Fruit fly (Drosophila melanogaster) whole organism, prepupa: ENCODE data around the gene CG9289.

Experiments used
- CG10631 ChIP-seq: fragments of 200-800 bp; sonication (Bioruptor generic); optimal IDR thresholded peaks from 2 replicates; lab custom pipeline; 2016; ENCODE audit warnings: missing biosample characterization, missing genetic modification characterization
- CG10669 ChIP-seq: fragments of 200-800 bp; sonication (Bioruptor generic); optimal IDR thresholded peaks from 3 replicates; lab custom pipeline; 2018; ENCODE audit warnings: missing biosample characterization, mild to moderate bottlenecking, missing genetic modification characterization, moderate library complexity
- CG11294 ChIP-seq: fragments of 200-800 bp; sonication (Bioruptor generic); IDR thresholded peaks from 2 replicates; pipeline ENCODE4 v1.3.6; 2022; ENCODE audit warnings: missing biosample characterization, missing genetic modification characterization
- CG11902 ChIP-seq: fragments of 200-800 bp; sonication (Bioruptor generic); optimal IDR thresholded peaks from 3 replicates; lab custom pipeline; 2016; ENCODE audit warnings: missing biosample characterization, missing genetic modification characterization
- CG15336 ChIP-seq: fragments of 200-800 bp; sonication (Bioruptor generic); IDR thresholded peaks from 2 replicates; pipeline ENCODE4 v1.3.6; 2022; ENCODE audit warnings: missing biosample characterization, missing genetic modification characterization
- CG16779 ChIP-seq: fragments of 200-800 bp; sonication (Bioruptor generic); optimal IDR thresholded peaks from 3 replicates; lab custom pipeline; 2017; ENCODE audit warnings: missing biosample characterization, mild to moderate bottlenecking, missing genetic modification characterization
- CG31627 ChIP-seq: fragments of 200-800 bp; sonication (Bioruptor generic); optimal IDR thresholded peaks from 3 replicates; lab custom pipeline; 2016; ENCODE audit warnings: missing biosample characterization, missing genetic modification characterization
- CG32006 ChIP-seq: fragments of 200-800 bp; sonication (Bioruptor generic); optimal IDR thresholded peaks from 3 replicates; lab custom pipeline; 2017; ENCODE audit warnings: missing biosample characterization, mild to moderate bottlenecking, missing genetic modification characterization
- CG34406 ChIP-seq: fragments of 200-800 bp; sonication (Bioruptor generic); optimal IDR thresholded peaks from 3 replicates; lab custom pipeline; 2016; ENCODE audit warnings: missing biosample characterization, missing genetic modification characterization
- CG3919 ChIP-seq: fragments of 200-800 bp; sonication (Bioruptor generic); optimal IDR thresholded peaks from 3 replicates; lab custom pipeline; 2016; ENCODE audit warnings: missing biosample characterization, missing genetic modification characterization
- CG6163 ChIP-seq: fragments of 200-800 bp; sonication (Bioruptor generic); IDR thresholded peaks from 3 replicates; pipeline ENCODE4 v1.3.6; 2022; ENCODE audit warnings: missing biosample characterization, missing genetic modification characterization
- CG6792 ChIP-seq: fragments of 200-800 bp; sonication (Bioruptor generic); optimal IDR thresholded peaks from 3 replicates; lab custom pipeline; 2016; ENCODE audit warnings: missing biosample characterization, missing genetic modification characterization
- CG6808 ChIP-seq: fragments of 200-800 bp; sonication (Bioruptor generic); optimal IDR thresholded peaks from 3 replicates; lab custom pipeline; 2017; ENCODE audit warnings: missing biosample characterization, missing genetic modification characterization, mild to moderate bottlenecking, moderate library complexity, missing genetic modification reagents
- CG7368 ChIP-seq: fragments of 200-800 bp; sonication (Bioruptor generic); optimal IDR thresholded peaks from 3 replicates; lab custom pipeline; 2016; ENCODE audit warnings: missing biosample characterization, missing genetic modification characterization
- CG8119 ChIP-seq: fragments of 200-800 bp; sonication (Bioruptor generic); IDR thresholded peaks from 3 replicates; pipeline ENCODE4 v1.3.6; 2022; ENCODE audit warnings: missing biosample characterization, missing genetic modification characterization
- CG9139 ChIP-seq: fragments of 200-800 bp; sonication (Bioruptor generic); optimal IDR thresholded peaks from 3 replicates; lab custom pipeline; 2017; ENCODE audit warnings: missing biosample characterization, mild to moderate bottlenecking, missing genetic modification characterization
- Eip75B ChIP-seq: fragments of 200-800 bp; sonication (Bioruptor generic); optimal IDR thresholded peaks from 3 replicates; lab custom pipeline; 2016; ENCODE audit warnings: missing biosample characterization, missing genetic modification characterization
- Eip78C ChIP-seq: fragments of 200-800 bp; sonication (Bioruptor generic); peaks from one replicate; lab custom pipeline; 2016; ENCODE audit warnings: missing biosample characterization, missing genetic modification characterization
- Eip93F ChIP-seq: fragments of 200-800 bp; sonication (Bioruptor generic); optimal IDR thresholded peaks from 2 replicates; lab custom pipeline; 2016; ENCODE audit warnings: missing biosample characterization, mild to moderate bottlenecking, missing genetic modification characterization
- Ets21C ChIP-seq: fragments of 200-800 bp; sonication (Bioruptor generic); optimal IDR thresholded peaks from 3 replicates; lab custom pipeline; 2016; ENCODE audit warnings: missing biosample characterization, missing genetic modification characterization
- Ets96B ChIP-seq: fragments of 200-800 bp; optimal IDR thresholded peaks from 2 replicates; lab custom pipeline; 2019; ENCODE audit warnings: missing biosample characterization, mild to moderate bottlenecking, missing genetic modification characterization, moderate library complexity
- Gug ChIP-seq: fragments of 200-800 bp; sonication (Bioruptor generic); IDR thresholded peaks from 2 replicates; pipeline ENCODE4 v1.3.6; 2022; ENCODE audit warnings: missing biosample characterization, missing genetic modification characterization
- Hr39 ChIP-seq: fragments of 200-800 bp; sonication (Bioruptor generic); optimal IDR thresholded peaks from 2 replicates; lab custom pipeline; 2016; ENCODE audit warnings: missing biosample characterization, missing genetic modification characterization
- Lpt ChIP-seq: fragments of 200-800 bp; sonication (Bioruptor generic); optimal IDR thresholded peaks from 3 replicates; lab custom pipeline; 2016; ENCODE audit warnings: missing biosample characterization, missing genetic modification characterization
- Met ChIP-seq: fragments of 200-800 bp; sonication (Bioruptor generic); optimal IDR thresholded peaks from 3 replicates; lab custom pipeline; 2016; ENCODE audit warnings: missing biosample characterization, missing genetic modification characterization
- OdsH ChIP-seq: fragments of 200-800 bp; sonication (Bioruptor generic); optimal IDR thresholded peaks from 3 replicates; lab custom pipeline; 2016; ENCODE audit warnings: missing biosample characterization, missing genetic modification characterization
- Smox ChIP-seq: fragments of 200-800 bp; sonication (Bioruptor generic); optimal IDR thresholded peaks from 3 replicates; lab custom pipeline; 2016; ENCODE audit warnings: missing biosample characterization, missing genetic modification characterization
- Sox102F ChIP-seq: fragments of 200-800 bp; sonication (Bioruptor generic); optimal IDR thresholded peaks from 2 replicates; lab custom pipeline; 2016; ENCODE audit warnings: missing biosample characterization, mild to moderate bottlenecking, missing genetic modification characterization
- Sox14 ChIP-seq: fragments of 200-800 bp; sonication (Bioruptor generic); optimal IDR thresholded peaks from 3 replicates; lab custom pipeline; 2016; ENCODE audit warnings: missing biosample characterization, missing genetic modification characterization
- Sox15 ChIP-seq: fragments of 200-800 bp; sonication (Bioruptor generic); optimal IDR thresholded peaks from 3 replicates; lab custom pipeline; 2016; ENCODE audit warnings: missing biosample characterization, missing genetic modification characterization
- acj6 ChIP-seq: fragments of 200-800 bp; sonication (Bioruptor generic); optimal IDR thresholded peaks from 3 replicates; lab custom pipeline; 2016; ENCODE audit warnings: missing biosample characterization, missing genetic modification characterization
- cyc ChIP-seq: fragments of 200-800 bp; sonication (Bioruptor generic); optimal IDR thresholded peaks from 3 replicates; lab custom pipeline; 2016; ENCODE audit warnings: missing biosample characterization, missing genetic modification characterization
- dac ChIP-seq: fragments of 200-800 bp; sonication (Bioruptor generic); optimal IDR thresholded peaks from 2 replicates; lab custom pipeline; 2017; ENCODE audit warnings: missing biosample characterization, mild to moderate bottlenecking, missing genetic modification characterization
- dsx ChIP-seq: fragments of 200-800 bp; optimal IDR thresholded peaks from 3 replicates; lab custom pipeline; 2019; ENCODE audit warnings: missing biosample characterization, mild to moderate bottlenecking, missing genetic modification characterization, moderate library complexity; ENCODE audit not compliant: poor library complexity, severe bottlenecking
- eg ChIP-seq: fragments of 200-800 bp; sonication (Bioruptor generic); IDR thresholded peaks from 3 replicates; pipeline ENCODE4 v1.3.6; 2022; ENCODE audit warnings: missing biosample characterization, missing genetic modification characterization
- esn ChIP-seq: fragments of 200-800 bp; sonication (Bioruptor generic); optimal IDR thresholded peaks from 2 replicates; lab custom pipeline; 2016; ENCODE audit warnings: missing biosample characterization, mild to moderate bottlenecking, missing genetic modification characterization, moderate library complexity
- fd59A ChIP-seq: fragments of 200-800 bp; sonication (Bioruptor generic); optimal IDR thresholded peaks from 2 replicates; lab custom pipeline; 2017; ENCODE audit warnings: missing biosample characterization, mild to moderate bottlenecking, missing genetic modification characterization, missing genetic modification reagents
- fd85E ChIP-seq: fragments of 200-800 bp; sonication (Bioruptor generic); optimal IDR thresholded peaks from 3 replicates; lab custom pipeline; 2016; ENCODE audit warnings: missing biosample characterization, missing genetic modification characterization
- fkh ChIP-seq: fragments of 200-800 bp; sonication (Bioruptor generic); optimal IDR thresholded peaks from 3 replicates; lab custom pipeline; 2017; ENCODE audit warnings: missing biosample characterization, mild to moderate bottlenecking, missing genetic modification characterization, moderate library complexity
- lz ChIP-seq: fragments of 200-800 bp; sonication (Bioruptor generic); optimal IDR thresholded peaks from 3 replicates; lab custom pipeline; 2016; ENCODE audit warnings: missing biosample characterization, missing genetic modification characterization
- net ChIP-seq: fragments of 200-800 bp; sonication (Bioruptor generic); optimal IDR thresholded peaks from 3 replicates; lab custom pipeline; 2016; ENCODE audit warnings: missing biosample characterization, missing genetic modification characterization
- pdm3 ChIP-seq: fragments of 200-800 bp; sonication (Bioruptor generic); optimal IDR thresholded peaks from 3 replicates; lab custom pipeline; 2016; ENCODE audit warnings: missing biosample characterization, missing genetic modification characterization
- salr ChIP-seq, 2 experiments: fragments of 200-800 bp; sonication (Bioruptor generic); optimal IDR thresholded peaks; 3 replicates each; lab custom pipeline; 2016 to 2018; ENCODE audit warnings: missing biosample characterization in 2 of 2, missing genetic modification characterization in 2 of 2, mild to moderate bottlenecking in 1 of 2
- ss ChIP-seq, 2 experiments: fragments of 200-800 bp; sonication (Bioruptor generic); optimal IDR thresholded peaks; 2 replicates in 1 of 2; 3 replicates in 1 of 2; lab custom pipeline; 2017 to 2018; ENCODE audit warnings: mild to moderate bottlenecking in 2 of 2, missing biosample characterization in 2 of 2, missing genetic modification characterization in 2 of 2, moderate library complexity in 1 of 2
- svp ChIP-seq: fragments of 200-800 bp; sonication (Bioruptor generic); peaks from one replicate; lab custom pipeline; 2016; ENCODE audit warnings: missing biosample characterization, missing genetic modification characterization
- vri ChIP-seq: fragments of 200-800 bp; sonication (Bioruptor generic); optimal IDR thresholded peaks from 3 replicates; lab custom pipeline; 2016; ENCODE audit warnings: missing biosample characterization, mild to moderate bottlenecking, missing genetic modification characterization

CG9289 gene

DNA sequence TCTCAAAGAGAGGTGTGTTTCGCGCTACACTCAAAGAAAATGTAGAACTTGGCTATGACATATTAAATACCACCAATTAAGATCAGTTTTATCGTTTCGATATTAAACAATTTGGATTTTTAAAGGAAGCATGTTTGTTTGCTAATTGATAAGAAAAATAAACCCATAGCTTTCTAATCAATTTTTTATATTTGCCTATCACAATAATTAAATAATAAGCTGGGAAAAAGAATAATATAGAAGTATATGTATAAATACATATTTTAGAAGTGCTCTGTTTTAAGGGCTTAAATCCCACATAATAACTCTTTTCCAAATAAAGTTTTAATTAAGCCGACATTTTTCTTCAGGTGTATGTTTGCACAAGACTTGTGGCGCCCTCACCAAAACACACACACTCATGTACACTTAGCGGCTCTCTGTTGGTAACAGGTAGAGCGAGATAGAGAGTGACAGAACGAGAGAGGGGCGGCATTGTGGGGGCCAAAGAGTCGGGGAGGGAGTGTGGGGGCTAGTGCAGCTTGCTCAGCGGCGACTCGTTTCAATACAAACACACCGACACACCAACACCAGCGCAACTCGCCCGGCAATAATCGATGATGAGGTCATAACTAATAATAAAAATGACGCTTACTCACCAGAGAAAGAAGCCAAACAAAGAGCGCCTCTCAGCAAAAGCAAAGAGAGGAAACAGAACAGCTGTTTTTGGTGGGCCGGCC, 33.6 kb upstream of the CG9289 start (continued):
- TF ChIP-seq Sox102F (GFP tag; lab: Kevin White, UChicago): peak; percentile 68
- peak; percentile 91 for TF ChIP-seq CG3919 (GFP tag; lab: Kevin White, UChicago)
- TF ChIP-seq fkh: peak; percentile 98
- TF ChIP-seq dac: peak; percentile 82
- TF ChIP-seq acj6: peak; percentile 92
- TF ChIP-seq net (GFP tag; lab: Kevin White, UChicago): peak; percentile 92
- peak; percentile 81 for TF ChIP-seq Sox15
- TF ChIP-seq salr (GFP tag; optimal IDR thresholded peaks at IDR 0.05; lab: Kevin White, UChicago): peak; percentile 37 to 97
- TF ChIP-seq Sox14 (GFP tag; lab: Kevin White, UChicago): peak; percentile 75
- TF ChIP-seq OdsH (GFP tag; lab: Kevin White, UChicago): peak; percentile 94
- TF ChIP-seq CG11294: peak; percentile 77; the same call in 1 of the 2 replicates
- TF ChIP-seq lz: peak; percentile 89
- peak; percentile 78 for TF ChIP-seq eg
- TF ChIP-seq CG6808: peak; percentile 89
- TF ChIP-seq cyc (GFP tag; lab: Kevin White, UChicago): peak; percentile 82
- TF ChIP-seq Hr39 (GFP tag; lab: Kevin White, UChicago): peak; percentile 80
- TF ChIP-seq pdm3 (GFP tag; lab: Kevin White, UChicago): peak; percentile 91
- peak; percentile 91 for TF ChIP-seq Lpt (GFP tag; lab: Kevin White, UChicago)
- peak; percentile 44 for TF ChIP-seq fd85E (GFP tag; lab: Kevin White, UChicago)
- peak; percentile 89 for TF ChIP-seq CG15336
- peak; percentile 84 for TF ChIP-seq CG6163
- TF ChIP-seq esn: peak; percentile 94
- peak; percentile 97 for TF ChIP-seq Eip78C (GFP tag; lab: Kevin White, UChicago)
- TF ChIP-seq Gug (GFP tag; lab: Robert Waterston, UW): peak; percentile 69
- TF ChIP-seq CG34406 (GFP tag; lab: Kevin White, UChicago): peak; percentile 92
- TF ChIP-seq CG31627 (GFP tag; lab: Kevin White, UChicago): peak; percentile 82
- peak; percentile 79 for TF ChIP-seq CG7368 (GFP tag; lab: Kevin White, UChicago)
- TF ChIP-seq ss (GFP tag; optimal IDR thresholded peaks at IDR 0.05; lab: Kevin White, UChicago): peak; percentile 86 to 88
- TF ChIP-seq CG10631 (GFP tag; lab: Kevin White, UChicago): peak; percentile 95
- peak; percentile 85 for TF ChIP-seq dsx (GFP tag; lab: Kevin White, UChicago)
- peak; percentile 81 for TF ChIP-seq CG11902 (GFP tag; lab: Kevin White, UChicago)
- TF ChIP-seq svp (GFP tag; lab: Kevin White, UChicago): peak; percentile 83
- peak; percentile 93 for TF ChIP-seq fd59A
- peak; percentile 89 for TF ChIP-seq CG6792 (GFP tag; lab: Kevin White, UChicago)
- no peak for TF ChIP-seq Eip93F (GFP tag; lab: Kevin White, UChicago)
- TF ChIP-seq Met (GFP tag; lab: Kevin White, UChicago): peak; percentile 90
- TF ChIP-seq CG16779 (tag; lab: Kevin White, UChicago): peak; percentile 83
- TF ChIP-seq CG32006 (GFP tag; lab: Kevin White, UChicago): peak; percentile 97

DNA sequence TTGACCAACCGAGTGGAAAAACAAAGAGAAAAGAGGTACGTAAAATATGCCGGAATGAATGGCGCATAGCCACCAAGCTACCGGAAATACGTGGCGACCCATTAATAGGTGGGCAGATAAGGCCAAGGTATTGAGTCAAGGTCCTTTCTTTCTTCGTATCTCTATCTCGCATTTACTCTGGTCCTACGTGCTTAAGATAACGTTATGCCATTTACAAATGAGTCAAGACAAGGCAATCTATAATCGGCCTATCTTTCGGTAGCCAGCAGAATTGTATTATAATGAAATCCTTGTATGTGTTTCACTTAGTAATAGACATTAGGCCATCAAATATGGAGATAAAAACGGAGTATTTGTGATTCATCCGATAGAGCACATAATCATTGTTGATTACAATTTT, 32.2 kb upstream of the CG9289 start:
- TF ChIP-seq Ets21C (no peak), net (GFP tag; lab: Kevin White, UChicago) (no peak), CG32006 (GFP tag; lab: Kevin White, UChicago) (no peak), CG6792 (GFP tag; lab: Kevin White, UChicago) (no peak), CG11902 (GFP tag; lab: Kevin White, UChicago) (no peak), Smox (GFP tag; lab: Kevin White, UChicago) (no peak), Eip75B (GFP tag; lab: Kevin White, UChicago) (no peak), CG31627 (GFP tag; lab: Kevin White, UChicago) (no peak), ss (GFP tag; optimal IDR thresholded peaks at IDR 0.05; lab: Kevin White, UChicago) (no peak), pdm3 (GFP tag; lab: Kevin White, UChicago) (no peak), Eip78C (GFP tag; lab: Kevin White, UChicago) (peak; percentile 41), CG15336 (no peak), vri (peak; percentile 71), Ets96B (no peak), CG16779 (tag; lab: Kevin White, UChicago) (no peak), CG10669 (no peak), lz (no peak), Met (GFP tag; lab: Kevin White, UChicago) (no peak), CG9139 (GFP tag; lab: Kevin White, UChicago) (no peak), CG8119 (GFP tag; lab: Robert Waterston, UW) (no peak), svp (GFP tag; lab: Kevin White, UChicago) (peak; percentile 37), Gug (GFP tag; lab: Robert Waterston, UW) (no peak), dsx (GFP tag; lab: Kevin White, UChicago) (no peak)
